Fruit fly (Drosophila melanogaster): ENCODE data around the gene dbr.

dm6 chr2L:59058-59603, 7.2 kb upstream of the dbr start:
- TF ChIP-seq psq (GFP tag; optimal IDR thresholded peaks at IDR 0.05) (no peak), pan (optimal IDR thresholded peaks at IDR 0.05) (no peak), h (GFP tag; optimal IDR thresholded peaks at IDR 0.05) (no peak), Vsx2 (GFP tag; optimal IDR thresholded peaks at IDR 0.05; ENCODE audit: partially characterized antibody) (no peak), Dfd (GFP tag; optimal IDR thresholded peaks at IDR 0.05) (no peak), rgr (GFP tag; optimal IDR thresholded peaks at IDR 0.05) (no peak), Dif (GFP tag; optimal IDR thresholded peaks at IDR 0.05; ENCODE audit: partially characterized antibody) (no peak), Myc (optimal IDR thresholded peaks at IDR 0.05) (no peak), lola (GFP tag; optimal IDR thresholded peaks at IDR 0.05) (no peak), ey (GFP tag; optimal IDR thresholded peaks at IDR 0.05) (no peak), dl (GFP tag; optimal IDR thresholded peaks at IDR 0.05; ENCODE audit: insufficient read depth in 1 of 2, partially characterized antibody in 2 of 2) (no peak), sage (GFP tag; optimal IDR thresholded peaks at IDR 0.05) (no peak)

All from whole organism, wandering third instar larva.